Fruit fly (Drosophila melanogaster) whole organism, embryonic: Measurements from ENCODE around the gene lok.
A peak's percentile ranks its signal among the peaks of the same experiment; 100 is the strongest.

Experiments used
- Bgb ChIP-seq: fragments of 200-800 bp; sonication (Bioruptor generic); IDR thresholded peaks from 2 replicates; pipeline ENCODE4 v1.3.6; 2022; ENCODE audit warnings: missing biosample characterization, missing genetic modification characterization; ENCODE audit not compliant: partially characterized antibody
- CG10274 ChIP-seq: fragments of 200-800 bp; sonication (Bioruptor generic); optimal IDR thresholded peaks from 3 replicates; lab custom pipeline; 2017; ENCODE audit warnings: missing biosample characterization, mild to moderate bottlenecking, missing genetic modification characterization
- CG11398 ChIP-seq: fragments of 200-800 bp; sonication (Bioruptor generic); optimal IDR thresholded peaks from 2 replicates; lab custom pipeline; 2016; ENCODE audit warnings: missing biosample characterization, missing genetic modification characterization
- CG13123 ChIP-seq: fragments of 200-800 bp; sonication (Bioruptor generic); optimal IDR thresholded peaks from 2 replicates; lab custom pipeline; 2016; ENCODE audit warnings: missing biosample characterization, missing genetic modification characterization
- CG17186 ChIP-seq: fragments of 200-800 bp; sonication (Bioruptor generic); optimal IDR thresholded peaks from 3 replicates; lab custom pipeline; 2017; ENCODE audit warnings: missing biosample characterization, missing genetic modification reagents, missing genetic modification characterization
- CG17328 ChIP-seq: fragments of 200-800 bp; sonication (Bioruptor generic); IDR thresholded peaks from 2 replicates; pipeline ENCODE4 v1.3.6; 2022; ENCODE audit warnings: missing biosample characterization, missing genetic modification characterization
- CG18599 ChIP-seq: fragments of 200-800 bp; sonication (Bioruptor generic); optimal IDR thresholded peaks from 3 replicates; lab custom pipeline; 2017; ENCODE audit warnings: missing biosample characterization, missing genetic modification characterization, mild to moderate bottlenecking, moderate library complexity, missing genetic modification reagents
- CG3281 ChIP-seq: fragments of 200-800 bp; sonication (Bioruptor generic); optimal IDR thresholded peaks from 3 replicates; lab custom pipeline; 2017; ENCODE audit warnings: missing biosample characterization, mild to moderate bottlenecking, missing genetic modification characterization
- CG34376 ChIP-seq: fragments of 200-800 bp; sonication (Bioruptor generic); optimal IDR thresholded peaks from 2 replicates; lab custom pipeline; 2018; ENCODE audit warnings: missing biosample characterization, mild to moderate bottlenecking, missing genetic modification characterization
- CG7357 ChIP-seq: fragments of 200-800 bp; sonication (Bioruptor generic); IDR thresholded peaks from 3 replicates; pipeline ENCODE4 v1.3.6; 2022; ENCODE audit warnings: missing biosample characterization, missing genetic modification characterization
- CG7372 ChIP-seq: fragments of 200-800 bp; sonication (Bioruptor generic); IDR thresholded peaks from 2 replicates; pipeline ENCODE4 v1.3.6; 2022; ENCODE audit warnings: missing biosample characterization, missing genetic modification characterization
- CG7745 ChIP-seq: fragments of 200-800 bp; sonication (Bioruptor generic); optimal IDR thresholded peaks from 2 replicates; lab custom pipeline; 2018; ENCODE audit warnings: missing biosample characterization, mild to moderate bottlenecking, missing genetic modification characterization, moderate library complexity
- CG7786 ChIP-seq: fragments of 200-800 bp; sonication (Bioruptor generic); optimal IDR thresholded peaks from 2 replicates; lab custom pipeline; 2016; ENCODE audit warnings: missing biosample characterization, missing genetic modification characterization
- CG7839 ChIP-seq: fragments of 200-800 bp; sonication (Bioruptor generic); optimal IDR thresholded peaks from 3 replicates; lab custom pipeline; 2018; ENCODE audit warnings: missing biosample characterization, mild to moderate bottlenecking, missing genetic modification characterization, moderate library complexity
- CG8290 ChIP-seq, 3 experiments: fragments of 200-800 bp; sonication (Bioruptor generic); optimal IDR thresholded peaks; 2 replicates each; lab custom pipeline; 2016 to 2019; ENCODE audit warnings: missing biosample characterization in 3 of 3, missing genetic modification characterization in 3 of 3, mild to moderate bottlenecking in 2 of 3, moderate library complexity in 1 of 3
- CG9437 ChIP-seq: fragments of 200-800 bp; sonication (Bioruptor generic); optimal IDR thresholded peaks from 2 replicates; lab custom pipeline; 2018; ENCODE audit warnings: missing biosample characterization, mild to moderate bottlenecking, missing genetic modification characterization
- CTCF ChIP-seq: fragments of 200-800 bp; sonication (Bioruptor generic); optimal IDR thresholded peaks from 2 replicates; lab custom pipeline; 2017; ENCODE audit warnings: missing biosample characterization, mild to moderate bottlenecking, missing genetic modification characterization, moderate library complexity
- H2.0 ChIP-seq: fragments of 200-800 bp; sonication (Bioruptor generic); IDR thresholded peaks from 2 replicates; pipeline ENCODE4 v1.3.6; 2022; ENCODE audit warnings: missing biosample characterization, missing genetic modification characterization
- MTF-1 ChIP-seq: fragments of 200-800 bp; sonication (Bioruptor generic); optimal IDR thresholded peaks from 2 replicates; lab custom pipeline; 2018; ENCODE audit warnings: missing biosample characterization, mild to moderate bottlenecking, missing genetic modification characterization, borderline replicate concordance
- Med ChIP-seq: fragments of 200-800 bp; sonication (Bioruptor generic); peaks from one replicate; lab custom pipeline; 2016; ENCODE audit warnings: missing biosample characterization, missing genetic modification characterization, mild to moderate bottlenecking, inconsistent platforms, moderate library complexity
- Meics ChIP-seq: fragments of 200-800 bp; sonication (Bioruptor generic); optimal IDR thresholded peaks from 2 replicates; lab custom pipeline; 2017; ENCODE audit warnings: missing biosample characterization, mild to moderate bottlenecking, missing genetic modification characterization
- NK7.1 ChIP-seq: fragments of 200-800 bp; sonication (Bioruptor generic); optimal IDR thresholded peaks from 3 replicates; lab custom pipeline; 2016; ENCODE audit warnings: missing biosample characterization, missing genetic modification characterization
- Optix ChIP-seq: fragments of 200-800 bp; sonication (Bioruptor generic); IDR thresholded peaks from 3 replicates; pipeline ENCODE4 v1.3.6; 2022; ENCODE audit warnings: missing biosample characterization, missing genetic modification characterization
- Sox102F ChIP-seq: fragments of 200-800 bp; sonication (Bioruptor generic); optimal IDR thresholded peaks from 2 replicates; lab custom pipeline; 2018; ENCODE audit warnings: missing biosample characterization, mild to moderate bottlenecking, missing genetic modification characterization, moderate library complexity
- Sry-δ ChIP-seq: fragments of 200-800 bp; sonication (Bioruptor generic); optimal IDR thresholded peaks from 2 replicates; lab custom pipeline; 2016; ENCODE audit warnings: missing biosample characterization, missing genetic modification characterization
- Ssrp ChIP-seq: fragments of 200-800 bp; sonication (Bioruptor generic); optimal IDR thresholded peaks from 2 replicates; lab custom pipeline; 2018; ENCODE audit warnings: missing biosample characterization, mild to moderate bottlenecking, missing genetic modification characterization, moderate library complexity
- hb ChIP-seq: fragments of 200-800 bp; sonication (Bioruptor generic); IDR thresholded peaks from 3 replicates; pipeline ENCODE4 v1.3.6; 2022; ENCODE audit warnings: missing biosample characterization, missing genetic modification characterization; ENCODE audit not compliant: partially characterized antibody
- hbn ChIP-seq: fragments of 200-800 bp; sonication (Bioruptor generic); IDR thresholded peaks from 2 replicates; pipeline ENCODE4 v1.3.6; 2022; ENCODE audit warnings: missing biosample characterization, missing genetic modification characterization; ENCODE audit not compliant: partially characterized antibody
- lab ChIP-seq: fragments of 200-800 bp; sonication (Bioruptor generic); optimal IDR thresholded peaks from 3 replicates; lab custom pipeline; 2017; ENCODE audit warnings: missing biosample characterization, missing genetic modification characterization, mild to moderate bottlenecking, moderate library complexity, missing genetic modification reagents
- lmd ChIP-seq: fragments of 200-800 bp; sonication (Bioruptor generic); IDR thresholded peaks from 2 replicates; pipeline ENCODE4 v1.3.6; 2022; ENCODE audit warnings: missing biosample characterization, missing genetic modification characterization
- mirr ChIP-seq: fragments of 200-800 bp; sonication (Bioruptor generic); optimal IDR thresholded peaks from 3 replicates; lab custom pipeline; 2018; ENCODE audit warnings: missing biosample characterization, mild to moderate bottlenecking, missing genetic modification characterization
- nau ChIP-seq: fragments of 200-800 bp; sonication (Bioruptor generic); optimal IDR thresholded peaks from 3 replicates; lab custom pipeline; 2017; ENCODE audit warnings: missing biosample characterization, mild to moderate bottlenecking, missing genetic modification characterization, missing genetic modification reagents
- nom ChIP-seq: fragments of 200-800 bp; sonication (Bioruptor generic); optimal IDR thresholded peaks from 2 replicates; lab custom pipeline; 2017; ENCODE audit warnings: missing biosample characterization, missing genetic modification characterization, mild to moderate bottlenecking, moderate library complexity, missing genetic modification reagents
- pan ChIP-seq, 4 experiments: fragments of >200 bp in 3 of 4; fragments of 200-800 bp in 1 of 4; sonication (Bioruptor generic) in 1 of 4; optimal IDR thresholded peaks in 3 of 4; IDR thresholded peaks in 1 of 4; 2 replicates each; pipeline versions ENCODE4 v1.3.6 to Lab custom; 2017 to 2022; ENCODE audit warnings: missing biosample characterization in 2 of 4, missing genetic modification characterization in 2 of 4, mixed read lengths in 1 of 4
- pros ChIP-seq: fragments of 200-800 bp; sonication (Bioruptor generic); optimal IDR thresholded peaks from 3 replicates; lab custom pipeline; 2019; ENCODE audit warnings: missing biosample characterization, mild to moderate bottlenecking, missing genetic modification characterization, moderate library complexity
- pum ChIP-seq: fragments of 200-800 bp; sonication (Bioruptor generic); optimal IDR thresholded peaks from 2 replicates; lab custom pipeline; 2016; ENCODE audit warnings: missing biosample characterization, missing genetic modification characterization
- sens ChIP-seq: fragments of 200-800 bp; sonication (Bioruptor generic); peaks from one replicate; lab custom pipeline; 2016; ENCODE audit warnings: missing biosample characterization, missing genetic modification characterization
- slbo ChIP-seq: fragments of 200-800 bp; sonication (Bioruptor generic); IDR thresholded peaks from 2 replicates; pipeline ENCODE4 v1.3.6; 2022; ENCODE audit warnings: missing biosample characterization, missing genetic modification characterization
- so ChIP-seq: fragments of 200-800 bp; sonication (Bioruptor generic); IDR thresholded peaks from 3 replicates; pipeline ENCODE4 v1.3.6; 2022; ENCODE audit warnings: missing biosample characterization, missing genetic modification characterization
- sqz ChIP-seq: fragments of 200-800 bp; sonication (Bioruptor generic); optimal IDR thresholded peaks from 3 replicates; lab custom pipeline; 2018; ENCODE audit warnings: missing biosample characterization, mild to moderate bottlenecking, missing genetic modification characterization
- sr ChIP-seq: fragments of 200-800 bp; sonication (Bioruptor generic); IDR thresholded peaks from 3 replicates; pipeline ENCODE4 v1.3.6; 2022; ENCODE audit warnings: missing biosample characterization, missing genetic modification characterization
- stc ChIP-seq: fragments of 200-800 bp; sonication (Bioruptor generic); IDR thresholded peaks from 2 replicates; pipeline ENCODE4 v1.3.6; 2022; ENCODE audit warnings: missing biosample characterization, missing genetic modification characterization
- sug ChIP-seq: fragments of 200-800 bp; optimal IDR thresholded peaks from 2 replicates; lab custom pipeline; 2019; ENCODE audit warnings: missing biosample characterization, mild to moderate bottlenecking, missing genetic modification characterization, moderate library complexity
- tgo ChIP-seq: fragments of 200-800 bp; sonication (Bioruptor generic); IDR thresholded peaks from 3 replicates; pipeline ENCODE4 v1.3.6; 2022; ENCODE audit warnings: missing biosample characterization, missing genetic modification characterization
- zfh1 ChIP-seq: fragments of 200-800 bp; sonication (Bioruptor generic); IDR thresholded peaks from 3 replicates; pipeline ENCODE4 v1.3.6; 2022; ENCODE audit warnings: missing biosample characterization, missing genetic modification characterization

lok gene

DNA sequence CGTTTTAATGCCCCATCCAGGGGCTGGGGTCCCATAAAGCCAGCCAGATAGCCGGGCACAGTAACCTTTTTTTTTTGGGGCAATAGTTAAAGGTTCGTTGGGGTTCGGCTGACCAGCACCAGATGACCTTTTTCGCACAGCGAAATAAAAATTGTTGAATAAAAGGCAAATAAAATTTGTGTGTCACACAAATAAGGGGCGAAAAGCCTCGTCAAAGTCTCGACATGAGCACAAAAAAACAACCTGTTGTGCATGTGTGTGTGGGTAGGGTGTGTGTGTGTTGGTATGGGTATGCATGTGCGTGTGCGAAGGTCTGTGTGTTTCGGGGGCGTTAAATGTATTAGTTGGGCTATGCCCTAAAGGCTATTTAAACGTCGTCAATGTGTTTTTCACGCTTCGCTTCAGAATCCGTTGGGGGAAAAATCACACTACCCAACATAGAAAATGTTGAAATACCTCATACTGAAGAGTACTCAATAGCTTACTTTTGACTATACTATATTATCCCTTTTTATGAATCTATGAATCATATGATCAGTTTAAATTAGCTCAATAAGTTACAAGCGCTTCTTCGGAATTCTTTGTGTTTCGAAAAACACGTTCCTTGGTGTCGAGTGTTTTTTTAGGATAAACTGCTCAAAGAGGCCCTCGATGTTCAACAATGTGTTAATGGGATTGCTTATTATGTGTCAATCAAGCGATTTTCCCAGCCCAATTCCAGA is 9.9 kb upstream of the lok start (continued):
- TF ChIP-seq lab = peak; percentile 59
- TF ChIP-seq lmd = no peak
- TF ChIP-seq CG3281 (GFP tag; lab: Kevin White, UChicago) = peak; percentile 3
- TF ChIP-seq mirr = no peak
- no peak for TF ChIP-seq nom
- no peak; the same call in 1 of the 2 replicates for TF ChIP-seq slbo
- TF ChIP-seq zfh1 = no peak
- no peak for TF ChIP-seq Sry-δ
- no peak for TF ChIP-seq CG11398 (GFP tag; lab: Kevin White, UChicago)
- no peak for TF ChIP-seq pum (GFP tag; lab: Kevin White, UChicago)
- no peak for TF ChIP-seq Sox102F (GFP tag; lab: Kevin White, UChicago)
- no peak for TF ChIP-seq hb
- TF ChIP-seq sens (GFP tag; lab: Kevin White, UChicago) = peak; percentile 33
- no peak for TF ChIP-seq CG7745 (tag; lab: Kevin White, UChicago)
- TF ChIP-seq tgo (GFP tag; lab: Robert Waterston, UW) = no peak
- TF ChIP-seq pros (GFP tag; lab: Kevin White, UChicago) = no peak
- no peak for TF ChIP-seq NK7.1
- TF ChIP-seq nau (GFP tag; lab: Kevin White, UChicago) = no peak
- TF ChIP-seq CG13123 (GFP tag; lab: Kevin White, UChicago) = no peak
- no peak for TF ChIP-seq CG34376
- peak; percentile 66 for TF ChIP-seq CG18599 (GFP tag; lab: Kevin White, UChicago)
- no peak for TF ChIP-seq sr (GFP tag; lab: Robert Waterston, UW)
- TF ChIP-seq Optix (GFP tag; lab: Robert Waterston, UW) = no peak
- 0 out of 3 replicates have a peak, but pooled peaks have one; percentile 8 for TF ChIP-seq CG7357
- TF ChIP-seq pan (optimal IDR thresholded peaks at IDR 0.05; lab: Kevin White, UChicago) = no peak
- TF ChIP-seq pan (GFP tag; optimal IDR thresholded peaks at IDR 0.05 in 1 of 2, IDR thresholded peaks at IDR 0.05 in 1 of 2) = no peak
- TF ChIP-seq CG7786 = no peak
- no peak for TF ChIP-seq CTCF
- no peak for TF ChIP-seq hbn (GFP tag; lab: Robert Waterston, UW)
- TF ChIP-seq H2.0 = no peak
- no peak for TF ChIP-seq CG10274 (GFP tag; lab: Kevin White, UChicago)
- no peak for TF ChIP-seq CG8290 (GFP tag; optimal IDR thresholded peaks at IDR 0.05; lab: Kevin White, UChicago)
- no peak for TF ChIP-seq CG8290 (tag; optimal IDR thresholded peaks at IDR 0.05; lab: Kevin White, UChicago)
- no peak for TF ChIP-seq MTF-1
- TF ChIP-seq CG17186 (GFP tag; lab: Kevin White, UChicago) = no peak
- no peak for TF ChIP-seq CG17328 (GFP tag; lab: Robert Waterston, UW)
- no peak for TF ChIP-seq Ssrp (tag; lab: Kevin White, UChicago)
- TF ChIP-seq so (GFP tag; lab: Robert Waterston, UW) = no peak
- no peak for TF ChIP-seq CG7372
- no peak for TF ChIP-seq Bgb (GFP tag; lab: Robert Waterston, UW)
- TF ChIP-seq sqz = no peak
- no peak for TF ChIP-seq Med (GFP tag; lab: Kevin White, UChicago)
- TF ChIP-seq CG7839 (tag; lab: Kevin White, UChicago) = no peak
- peak; percentile 5 for TF ChIP-seq Meics (GFP tag; lab: Kevin White, UChicago)
- TF ChIP-seq sug (tag; lab: Kevin White, UChicago) = no peak
- no peak for TF ChIP-seq stc (GFP tag; lab: Robert Waterston, UW)
- no peak for TF ChIP-seq CG9437 (GFP tag; lab: Kevin White, UChicago)
